Fruit fly (Drosophila melanogaster): ENCODE results near the gene mub.
A peak's percentile ranks its signal among the peaks of the same experiment; 100 is the strongest.

The mub gene

dm6 chr3L:21892213-21892612, 47.6 kb downstream of the mub start (continued):
- TF ChIP-seq lab (GFP tag; optimal IDR thresholded peaks at IDR 0.05), result peak; percentile 46
- TF ChIP-seq CG15514 (GFP tag; optimal IDR thresholded peaks at IDR 0.05), result peak; percentile 18
- TF ChIP-seq Rfx (GFP tag; IDR thresholded peaks at IDR 0.05), result peak; percentile 12; the same call in 1 of the 2 replicates
- no peak for TF ChIP-seq Lim3 (GFP tag; IDR thresholded peaks at IDR 0.05)
- TF ChIP-seq CG11456 (GFP tag; IDR thresholded peaks at IDR 0.05), result no peak
- no peak for TF ChIP-seq Ets97D (GFP tag; optimal IDR thresholded peaks at IDR 0.05)
- no peak for TF ChIP-seq gsb (GFP tag; IDR thresholded peaks at IDR 0.05)
- TF ChIP-seq HLH54F (GFP tag; optimal IDR thresholded peaks at IDR 0.05), result no peak
- TF ChIP-seq Fer2 (tag; optimal IDR thresholded peaks at IDR 0.05), result no peak
- no peak for TF ChIP-seq CG17612 (GFP tag; IDR thresholded peaks at IDR 0.05)
- peak; percentile 26 for TF ChIP-seq Fer3 (tag; optimal IDR thresholded peaks at IDR 0.05)
- peak; percentile 18 for TF ChIP-seq Hmr (GFP tag; optimal IDR thresholded peaks at IDR 0.05)
- no peak for TF ChIP-seq CG13296 (GFP tag; optimal IDR thresholded peaks at IDR 0.05)
- no peak for TF ChIP-seq CG1647 (GFP tag; optimal IDR thresholded peaks at IDR 0.05)
- TF ChIP-seq CG4424 (GFP tag; optimal IDR thresholded peaks at IDR 0.05), result no peak
- peak; percentile 31 for TF ChIP-seq CG18599 (GFP tag; optimal IDR thresholded peaks at IDR 0.05)
- TF ChIP-seq btn (GFP tag; optimal IDR thresholded peaks at IDR 0.05), result no peak
- no peak for TF ChIP-seq CG17802 (tag; optimal IDR thresholded peaks at IDR 0.05)
- TF ChIP-seq Med (GFP tag), result peak; percentile 58
- no peak for TF ChIP-seq Hsf (GFP tag; optimal IDR thresholded peaks at IDR 0.05)
- TF ChIP-seq Doc3 (GFP tag; IDR thresholded peaks at IDR 0.05; ENCODE audit: partially characterized antibody), result no peak
- no peak for TF ChIP-seq vfl (GFP tag; optimal IDR thresholded peaks at IDR 0.05)
- no peak for TF ChIP-seq Oli (tag; optimal IDR thresholded peaks at IDR 0.05)
- no peak for TF ChIP-seq CG14710 (tag; optimal IDR thresholded peaks at IDR 0.05)
- TF ChIP-seq CG18764 (GFP tag; optimal IDR thresholded peaks at IDR 0.05), result no peak
- TF ChIP-seq CG1603 (tag; optimal IDR thresholded peaks at IDR 0.05), result no peak
- TF ChIP-seq inv (GFP tag; IDR thresholded peaks at IDR 0.05; ENCODE audit: partially characterized antibody), result no peak
- peak in 1 of 2 experiments; percentile 86 for TF ChIP-seq Pdp1 (GFP tag; optimal IDR thresholded peaks at IDR 0.05)
- TF ChIP-seq Vsx1 (GFP tag; optimal IDR thresholded peaks at IDR 0.05), result peak; percentile 72
- no peak for TF ChIP-seq Dp (GFP tag; optimal IDR thresholded peaks at IDR 0.05)
- peak; percentile 96 for TF ChIP-seq exex (tag; optimal IDR thresholded peaks at IDR 0.05)
- no peak for TF ChIP-seq CG1832 (GFP tag; optimal IDR thresholded peaks at IDR 0.05)
- no peak for TF ChIP-seq cad (GFP tag; optimal IDR thresholded peaks at IDR 0.05)
- TF ChIP-seq CG8089 (GFP tag; optimal IDR thresholded peaks at IDR 0.05), result no peak
- no peak for TF ChIP-seq Rx (GFP tag; IDR thresholded peaks at IDR 0.05)
- TF ChIP-seq Hr51 (GFP tag; optimal IDR thresholded peaks at IDR 0.05), result peak in 1 of 2 experiments; percentile 37
- TF ChIP-seq Ssrp (tag; optimal IDR thresholded peaks at IDR 0.05), result no peak
- peak; percentile 6 for TF ChIP-seq CG12769 (tag; optimal IDR thresholded peaks at IDR 0.05)
- no peak for TF ChIP-seq CG42726 (GFP tag; IDR thresholded peaks at IDR 0.05; ENCODE audit: partially characterized antibody)
- no peak for TF ChIP-seq luna (GFP tag; optimal IDR thresholded peaks at IDR 0.05)
- no peak for TF ChIP-seq ase (GFP tag; IDR thresholded peaks at IDR 0.05)
- peak; percentile 30 for TF ChIP-seq slbo (GFP tag; IDR thresholded peaks at IDR 0.05)
- TF ChIP-seq pfk (GFP tag; optimal IDR thresholded peaks at IDR 0.05), result no peak
- TF ChIP-seq ash1 (GFP tag; optimal IDR thresholded peaks at IDR 0.05), result no peak
- TF ChIP-seq CG15011 (GFP tag; optimal IDR thresholded peaks at IDR 0.05), result no peak
- TF ChIP-seq NfI (GFP tag; optimal IDR thresholded peaks at IDR 0.05), result peak; percentile 6
- no peak for TF ChIP-seq chn (GFP tag; optimal IDR thresholded peaks at IDR 0.05)
- TF ChIP-seq CG2120 (GFP tag; optimal IDR thresholded peaks at IDR 0.05), result peak; percentile 46
- TF ChIP-seq CG3281 (GFP tag; optimal IDR thresholded peaks at IDR 0.05), result peak; percentile 49
- no peak for TF ChIP-seq CG8290 (GFP tag; optimal IDR thresholded peaks at IDR 0.05)
- TF ChIP-seq CG8290 (tag; optimal IDR thresholded peaks at IDR 0.05), result peak in 1 of 2 experiments; percentile 45

All from whole organism, embryonic.